Worm (Caenorhabditis elegans) whole organism, early embryonic: ENCODE results near the gene C13B9.2.
A peak's percentile ranks its signal among the peaks of the same experiment; 100 is the strongest.

Experiments
- B0310.2 ChIP-seq: sonication (generic microtip); optimal IDR thresholded peaks from 2 replicates; lab custom pipeline; 2016; ENCODE audit warnings: mild to moderate bottlenecking, missing genetic modification characterization, missing compliant biosample characterization
- F13C5.2 ChIP-seq: sonication (generic microtip); optimal IDR thresholded peaks from 2 replicates; lab custom pipeline; 2017; ENCODE audit warnings: mild to moderate bottlenecking, missing genetic modification characterization, inconsistent platforms, missing compliant biosample characterization
- aly-1 ChIP-seq: sonication (generic microtip); optimal IDR thresholded peaks from 2 replicates; lab custom pipeline; 2016; ENCODE audit warnings: missing genetic modification characterization, missing compliant biosample characterization
- ama-1 ChIP-seq: fragments of 150-350 bp; optimal IDR thresholded peaks from 2 replicates; lab custom pipeline; 2014
- ceh-13 ChIP-seq: fragments of 200-800 bp; sonication (Bioruptor generic); optimal IDR thresholded peaks from 2 replicates; lab custom pipeline; 2018; ENCODE audit warnings: mild to moderate bottlenecking, missing genetic modification characterization, missing compliant biosample characterization
- ceh-36 ChIP-seq: sonication (generic microtip); optimal IDR thresholded peaks from 2 replicates; lab custom pipeline; 2016; ENCODE audit warnings: missing genetic modification characterization, inconsistent platforms, missing compliant biosample characterization
- ets-7 ChIP-seq: sonication (generic microtip); optimal IDR thresholded peaks from 2 replicates; lab custom pipeline; 2016; ENCODE audit warnings: missing genotype, missing genetic modification characterization, missing compliant biosample characterization
- flt-1 ChIP-seq: fragments of 200-800 bp; sonication (Bioruptor generic); IDR thresholded peaks from 2 replicates; pipeline ENCODE4 v1.3.6; 2022; ENCODE audit warnings: missing genetic modification characterization, missing compliant biosample characterization
- hmbx-1 ChIP-seq: sonication (generic microtip); optimal IDR thresholded peaks from 2 replicates; lab custom pipeline; 2016; ENCODE audit warnings: mild to moderate bottlenecking, missing genetic modification characterization, missing compliant biosample characterization
- hmg-4 ChIP-seq: fragments of 200-800 bp; sonication (Bioruptor generic); optimal IDR thresholded peaks from 2 replicates; lab custom pipeline; 2018; ENCODE audit warnings: mild to moderate bottlenecking, missing genetic modification characterization, missing compliant biosample characterization
- hnd-1 ChIP-seq: sonication (generic microtip); optimal IDR thresholded peaks from 2 replicates; lab custom pipeline; 2016; ENCODE audit warnings: missing genetic modification characterization, missing compliant biosample characterization
- pes-1 ChIP-seq: fragments of 200-800 bp; sonication (Bioruptor generic); IDR thresholded peaks from 2 replicates; pipeline ENCODE4 v1.3.6; 2022; ENCODE audit warnings: missing genetic modification reagents, missing genetic modification characterization, missing compliant biosample characterization
- scrt-1 ChIP-seq: fragments of 200-800 bp; sonication (Bioruptor generic); IDR thresholded peaks from 2 replicates; pipeline ENCODE4 v1.3.6; 2022; ENCODE audit warnings: missing genetic modification characterization, missing compliant biosample characterization
- sea-1 ChIP-seq: fragments of 200-800 bp; sonication (Bioruptor generic); conservative IDR thresholded peaks from 2 replicates; pipeline ENCODE4 v1.3.6; 2022; ENCODE audit warnings: missing genetic modification characterization, missing compliant biosample characterization
- tbx-11 ChIP-seq: fragments of 200-800 bp; sonication (Bioruptor generic); IDR thresholded peaks from 2 replicates; pipeline ENCODE4 v1.3.6; 2022; ENCODE audit warnings: missing genetic modification characterization, missing compliant biosample characterization
- tbx-37 ChIP-seq: fragments of 200-800 bp; sonication (Bioruptor generic); conservative IDR thresholded peaks from 2 replicates; pipeline ENCODE4 v1.3.6; 2022; ENCODE audit warnings: missing genetic modification reagents, missing genetic modification characterization, missing compliant biosample characterization
- tra-4 ChIP-seq: sonication (generic microtip); optimal IDR thresholded peaks from 2 replicates; lab custom pipeline; 2017; ENCODE audit warnings: missing genetic modification characterization, missing compliant biosample characterization

C13B9.2 gene

ce11 chrIII:6607067-6607466, 13.0 kb upstream of the C13B9.2 start:
- TF ChIP-seq hnd-1 (tag; lab: Kevin White, UChicago) = no peak
- no peak for TF ChIP-seq pes-1 (GFP tag; lab: Robert Waterston, UW)
- TF ChIP-seq hmbx-1 (tag; lab: Kevin White, UChicago) = no peak
- no peak for TF ChIP-seq tra-4 (tag; lab: Kevin White, UChicago)
- TF ChIP-seq sea-1 (GFP tag; lab: Robert Waterston, UW) = no peak
- TF ChIP-seq ceh-13 (GFP tag; lab: Kevin White, UChicago) = no peak
- no peak for TF ChIP-seq B0310.2 (tag; lab: Kevin White, UChicago)
- no peak for TF ChIP-seq tbx-11 (GFP tag; lab: Robert Waterston, UW)
- no peak for TF ChIP-seq scrt-1 (GFP tag; lab: Robert Waterston, UW)
- no peak for TF ChIP-seq ets-7 (tag; lab: Kevin White, UChicago)
- TF ChIP-seq F13C5.2 (tag; lab: Kevin White, UChicago) = no peak
- no peak for TF ChIP-seq ceh-36 (tag; lab: Kevin White, UChicago)
- TF ChIP-seq flt-1 (GFP tag; lab: Robert Waterston, UW) = no peak
- TF ChIP-seq hmg-4 = no peak
- TF ChIP-seq tbx-37 (GFP tag; lab: Robert Waterston, UW) = no peak

- TF ChIP-seq sea-1 (GFP tag; lab: Robert Waterston, UW) (no peak), flt-1 (GFP tag; lab: Robert Waterston, UW) (no peak), ets-7 (tag; lab: Kevin White, UChicago) (no peak), tbx-11 (GFP tag; lab: Robert Waterston, UW) (no peak), F13C5.2 (tag; lab: Kevin White, UChicago) (no peak), hmg-4 (no peak), B0310.2 (tag; lab: Kevin White, UChicago) (no peak), pes-1 (GFP tag; lab: Robert Waterston, UW) (no peak), tra-4 (tag; lab: Kevin White, UChicago) (no peak), ama-1 (lab: Kevin White, UChicago) (no peak), tbx-37 (GFP tag; lab: Robert Waterston, UW) (no peak), ceh-13 (GFP tag; lab: Kevin White, UChicago) (no peak), hmbx-1 (tag; lab: Kevin White, UChicago) (no peak)
Observed at ce11 chrIII:6607646-6608045, 12.4 kb upstream of the C13B9.2 start.

- TF ChIP-seq ceh-13 (GFP tag; lab: Kevin White, UChicago) = no peak
- no peak for TF ChIP-seq hnd-1 (tag; lab: Kevin White, UChicago)
- no peak for TF ChIP-seq sea-1 (GFP tag; lab: Robert Waterston, UW)
- no peak for TF ChIP-seq ama-1 (lab: Kevin White, UChicago)
- TF ChIP-seq flt-1 (GFP tag; lab: Robert Waterston, UW) = no peak
- no peak for TF ChIP-seq tbx-11 (GFP tag; lab: Robert Waterston, UW)
- no peak for TF ChIP-seq hmg-4
- TF ChIP-seq tbx-37 (GFP tag; lab: Robert Waterston, UW) = no peak
- TF ChIP-seq tra-4 (tag; lab: Kevin White, UChicago) = no peak
- no peak for TF ChIP-seq ceh-36 (tag; lab: Kevin White, UChicago)
- no peak for TF ChIP-seq hmbx-1 (tag; lab: Kevin White, UChicago)
- TF ChIP-seq pes-1 (GFP tag; lab: Robert Waterston, UW) = no peak
- TF ChIP-seq aly-1 = no peak
- no peak for TF ChIP-seq scrt-1 (GFP tag; lab: Robert Waterston, UW)
- no peak for TF ChIP-seq ets-7 (tag; lab: Kevin White, UChicago)
- TF ChIP-seq B0310.2 (tag; lab: Kevin White, UChicago) = no peak
- TF ChIP-seq F13C5.2 (tag; lab: Kevin White, UChicago) = no peak
Observed at ce11 chrIII:6608101-6608672, 11.9 kb upstream of the C13B9.2 start, which contains the start of the genes mdh-2 and F20H11.4. mdh-2 (minus strand) TSS chrIII:6608106. F20H11.4 (plus strand) TSS chrIII:6608622.

- TF ChIP-seq pes-1 (GFP tag; lab: Robert Waterston, UW) = no peak
- TF ChIP-seq ets-7 (tag; lab: Kevin White, UChicago) = no peak
- TF ChIP-seq F13C5.2 (tag; lab: Kevin White, UChicago) = no peak
- no peak for TF ChIP-seq hnd-1 (tag; lab: Kevin White, UChicago)
- no peak for TF ChIP-seq ceh-13 (GFP tag; lab: Kevin White, UChicago)
- no peak for TF ChIP-seq hmbx-1 (tag; lab: Kevin White, UChicago)
- no peak for TF ChIP-seq tbx-37 (GFP tag; lab: Robert Waterston, UW)
- TF ChIP-seq sea-1 (GFP tag; lab: Robert Waterston, UW) = no peak
- TF ChIP-seq flt-1 (GFP tag; lab: Robert Waterston, UW) = no peak
Observed at ce11 chrIII:6610522-6610921, 9.5 kb upstream of the C13B9.2 start, which contains the start of gene srh-40. srh-40 (plus strand) TSS chrIII:6610822.

ce11 chrIII:6612282-6612681, 7.8 kb upstream of the C13B9.2 start, which contains the start of gene ctsa-4.2:
ctsa-4.2 (plus strand) TSS chrIII:6612528.
- no peak for TF ChIP-seq hmbx-1 (tag; lab: Kevin White, UChicago)
- TF ChIP-seq scrt-1 (GFP tag; lab: Robert Waterston, UW) = no peak
- no peak for TF ChIP-seq pes-1 (GFP tag; lab: Robert Waterston, UW)
- no peak for TF ChIP-seq ceh-36 (tag; lab: Kevin White, UChicago)
- TF ChIP-seq flt-1 (GFP tag; lab: Robert Waterston, UW) = no peak
- TF ChIP-seq ama-1 (lab: Kevin White, UChicago) = no peak
- TF ChIP-seq tbx-37 (GFP tag; lab: Robert Waterston, UW) = no peak
- no peak for TF ChIP-seq ets-7 (tag; lab: Kevin White, UChicago)
- TF ChIP-seq hmg-4 = no peak
- TF ChIP-seq sea-1 (GFP tag; lab: Robert Waterston, UW) = no peak
- TF ChIP-seq tbx-11 (GFP tag; lab: Robert Waterston, UW) = no peak
- TF ChIP-seq tra-4 (tag; lab: Kevin White, UChicago) = no peak
- no peak for TF ChIP-seq F13C5.2 (tag; lab: Kevin White, UChicago)
- no peak for TF ChIP-seq aly-1
- no peak for TF ChIP-seq ceh-13 (GFP tag; lab: Kevin White, UChicago)
- TF ChIP-seq B0310.2 (tag; lab: Kevin White, UChicago) = no peak
- TF ChIP-seq hnd-1 (tag; lab: Kevin White, UChicago) = no peak

- TF ChIP-seq F13C5.2 (tag; lab: Kevin White, UChicago) (peak; percentile 11), hnd-1 (tag; lab: Kevin White, UChicago) (no peak), B0310.2 (tag; lab: Kevin White, UChicago) (no peak), tbx-37 (GFP tag; lab: Robert Waterston, UW) (no peak), pes-1 (GFP tag; lab: Robert Waterston, UW) (no peak)
Observed at ce11 chrIII:6615064-6615463, 5.0 kb upstream of the C13B9.2 start, which contains the start of gene cmtr-2. cmtr-2 (plus strand) TSS chrIII:6615414.
